Fruit fly (Drosophila melanogaster) whole organism, embryonic: Measurements from ENCODE around the gene Psa.

Source experiments
- Antp ChIP-seq: fragments of 200-800 bp; sonication (Bioruptor generic); optimal IDR thresholded peaks from 3 replicates; lab custom pipeline; 2016; ENCODE audit warnings: missing biosample characterization, missing genetic modification characterization
- CG10267 ChIP-seq: fragments of 200-800 bp; sonication (Bioruptor generic); optimal IDR thresholded peaks from 2 replicates; lab custom pipeline; 2018; ENCODE audit warnings: missing biosample characterization, mild to moderate bottlenecking, missing genetic modification characterization, moderate library complexity
- CG10462 ChIP-seq: fragments of 200-800 bp; sonication (Bioruptor generic); optimal IDR thresholded peaks from 2 replicates; lab custom pipeline; 2016; ENCODE audit warnings: missing biosample characterization, missing genetic modification characterization
- CG10979 ChIP-seq: fragments of 200-800 bp; sonication (Bioruptor generic); optimal IDR thresholded peaks from 2 replicates; lab custom pipeline; 2018; ENCODE audit warnings: missing biosample characterization, mild to moderate bottlenecking, missing genetic modification characterization, moderate library complexity
- CG11247 ChIP-seq: fragments of 200-800 bp; sonication (Bioruptor generic); IDR thresholded peaks from 2 replicates; pipeline ENCODE4 v1.3.6; 2022; ENCODE audit warnings: missing biosample characterization, missing genetic modification characterization
- CG11456 ChIP-seq: fragments of 200-800 bp; sonication (Bioruptor generic); IDR thresholded peaks from 3 replicates; pipeline ENCODE4 v1.3.6; 2022; ENCODE audit warnings: missing biosample characterization, missing genetic modification characterization
- CG12104 ChIP-seq: fragments of 200-800 bp; sonication (Bioruptor generic); optimal IDR thresholded peaks from 3 replicates; lab custom pipeline; 2016; ENCODE audit warnings: missing biosample characterization, missing genetic modification characterization
- CG12659 ChIP-seq: fragments of 200-800 bp; sonication (Bioruptor generic); optimal IDR thresholded peaks from 3 replicates; lab custom pipeline; 2017; ENCODE audit warnings: mild to moderate bottlenecking, missing biosample characterization, missing genetic modification reagents, missing genetic modification characterization
- CG16779 ChIP-seq: fragments of 200-800 bp; sonication (Bioruptor generic); IDR thresholded peaks from 2 replicates; pipeline ENCODE4 v1.3.6; 2022; ENCODE audit warnings: missing biosample characterization, missing genetic modification characterization
- CG17612 ChIP-seq: fragments of 200-800 bp; sonication (Bioruptor generic); IDR thresholded peaks from 2 replicates; pipeline ENCODE4 v1.3.6; 2022; ENCODE audit warnings: missing biosample characterization, missing genetic modification characterization
- CG17829 ChIP-seq: fragments of 200-800 bp; optimal IDR thresholded peaks from 2 replicates; lab custom pipeline; 2019; ENCODE audit warnings: missing biosample characterization, mild to moderate bottlenecking, missing genetic modification characterization, moderate library complexity
- CG2116 ChIP-seq: fragments of 200-800 bp; sonication (Bioruptor generic); optimal IDR thresholded peaks from 3 replicates; lab custom pipeline; 2018; ENCODE audit warnings: missing biosample characterization, mild to moderate bottlenecking, missing genetic modification characterization
- CG4404 ChIP-seq: fragments of 200-800 bp; sonication (Bioruptor generic); IDR thresholded peaks from 2 replicates; pipeline ENCODE4 v1.3.6; 2022; ENCODE audit warnings: missing biosample characterization, missing genetic modification characterization
- CG4617 ChIP-seq: fragments of 200-800 bp; sonication (Bioruptor generic); optimal IDR thresholded peaks from 3 replicates; lab custom pipeline; 2016; ENCODE audit warnings: missing biosample characterization, missing genetic modification characterization, borderline replicate concordance
- CG4820 ChIP-seq: fragments of 200-800 bp; sonication (Bioruptor generic); optimal IDR thresholded peaks from 3 replicates; lab custom pipeline; 2016; ENCODE audit warnings: missing biosample characterization, missing genetic modification characterization
- CG6175 ChIP-seq: fragments of 200-800 bp; sonication (Bioruptor generic); IDR thresholded peaks from 3 replicates; pipeline ENCODE4 v1.3.6; 2022; ENCODE audit warnings: missing biosample characterization, missing genetic modification characterization
- CG6272 ChIP-seq: fragments of 200-800 bp; sonication (Bioruptor generic); IDR thresholded peaks from 2 replicates; pipeline ENCODE4 v1.3.6; 2022; ENCODE audit warnings: missing biosample characterization, missing genetic modification characterization
- CG6854 ChIP-seq: fragments of 200-800 bp; sonication (Bioruptor generic); optimal IDR thresholded peaks from 3 replicates; lab custom pipeline; 2017; ENCODE audit warnings: missing biosample characterization, mild to moderate bottlenecking, missing genetic modification characterization
- CG7839 ChIP-seq: fragments of 200-800 bp; sonication (Bioruptor generic); optimal IDR thresholded peaks from 3 replicates; lab custom pipeline; 2018; ENCODE audit warnings: missing biosample characterization, mild to moderate bottlenecking, missing genetic modification characterization, moderate library complexity
- CG8281 ChIP-seq: fragments of 200-800 bp; sonication (Bioruptor generic); optimal IDR thresholded peaks from 2 replicates; lab custom pipeline; 2018; ENCODE audit warnings: missing biosample characterization, mild to moderate bottlenecking, missing genetic modification characterization, moderate library complexity
- CG8924 ChIP-seq: fragments of 200-800 bp; optimal IDR thresholded peaks from 3 replicates; lab custom pipeline; 2019; ENCODE audit warnings: missing biosample characterization, mild to moderate bottlenecking, missing genetic modification characterization, moderate library complexity
- CG9932 ChIP-seq: fragments of 200-800 bp; sonication (Bioruptor generic); IDR thresholded peaks from 2 replicates; pipeline ENCODE4 v1.3.6; 2022; ENCODE audit warnings: missing biosample characterization, missing genetic modification characterization
- CTCF ChIP-seq: fragments of 200-800 bp; sonication (Bioruptor generic); optimal IDR thresholded peaks from 2 replicates; lab custom pipeline; 2017; ENCODE audit warnings: missing biosample characterization, mild to moderate bottlenecking, missing genetic modification characterization, moderate library complexity
- CrebB ChIP-seq: fragments of 200-800 bp; sonication (Bioruptor generic); optimal IDR thresholded peaks from 3 replicates; lab custom pipeline; 2018; ENCODE audit warnings: missing biosample characterization, mild to moderate bottlenecking, missing genetic modification characterization
- Dfd ChIP-seq, 2 experiments: fragments of >200 bp; optimal IDR thresholded peaks; 2 replicates each; lab custom pipeline; 2017; ENCODE audit warnings: missing biosample characterization in 2 of 2, missing genetic modification characterization in 2 of 2
- E2f2 ChIP-seq: fragments of 200-800 bp; sonication (Bioruptor generic); IDR thresholded peaks from 2 replicates; pipeline ENCODE4 v1.3.6; 2022; ENCODE audit warnings: missing biosample characterization, missing genetic modification characterization
- Eip74EF ChIP-seq, 2 experiments: fragments of 200-800 bp in 1 of 2; fragments of >200 bp in 1 of 2; sonication (Bioruptor generic) in 1 of 2; optimal IDR thresholded peaks; 2 replicates each; lab custom pipeline; 2017 to 2019; ENCODE audit warnings: missing biosample characterization in 2 of 2, missing genetic modification characterization in 2 of 2, mild to moderate bottlenecking in 1 of 2, moderate library complexity in 1 of 2
- Ets97D ChIP-seq: fragments of 200-800 bp; sonication (Bioruptor generic); optimal IDR thresholded peaks from 3 replicates; lab custom pipeline; 2016; ENCODE audit warnings: missing biosample characterization, missing genetic modification characterization
- GATAe ChIP-seq: fragments of 200-800 bp; sonication (Bioruptor generic); conservative IDR thresholded peaks from 2 replicates; pipeline ENCODE4 v1.3.6; 2022; ENCODE audit warnings: missing biosample characterization, missing genetic modification characterization
- HLH4C ChIP-seq: fragments of 200-800 bp; sonication (Bioruptor generic); IDR thresholded peaks from 3 replicates; pipeline ENCODE4 v1.3.6; 2022; ENCODE audit warnings: missing biosample characterization, missing genetic modification characterization; ENCODE audit not compliant: partially characterized antibody
- HLH54F ChIP-seq: fragments of 200-800 bp; sonication (Bioruptor generic); optimal IDR thresholded peaks from 3 replicates; lab custom pipeline; 2016; ENCODE audit warnings: missing biosample characterization, missing genetic modification characterization
- Lhr ChIP-seq: fragments of 200-800 bp; sonication (Bioruptor generic); optimal IDR thresholded peaks from 3 replicates; lab custom pipeline; 2017; ENCODE audit warnings: mild to moderate bottlenecking, missing biosample characterization, missing genetic modification reagents, missing genetic modification characterization
- Med ChIP-seq: fragments of 200-800 bp; sonication (Bioruptor generic); peaks from one replicate; lab custom pipeline; 2016; ENCODE audit warnings: missing biosample characterization, missing genetic modification characterization, mild to moderate bottlenecking, inconsistent platforms, moderate library complexity
- Myb ChIP-seq: fragments of 200-800 bp; sonication (Bioruptor generic); optimal IDR thresholded peaks from 2 replicates; lab custom pipeline; 2016; ENCODE audit warnings: missing biosample characterization, missing genetic modification characterization
- NFAT ChIP-seq: fragments of 200-800 bp; sonication (Bioruptor generic); IDR thresholded peaks from 2 replicates; pipeline ENCODE4 v1.3.6; 2022; ENCODE audit warnings: missing biosample characterization, missing genetic modification characterization
- Nf-YA ChIP-seq: fragments of 200-800 bp; sonication (Bioruptor generic); IDR thresholded peaks from 2 replicates; pipeline ENCODE4 v1.3.6; 2022; ENCODE audit warnings: missing biosample characterization, missing genetic modification characterization
- Sry-δ ChIP-seq: fragments of 200-800 bp; sonication (Bioruptor generic); optimal IDR thresholded peaks from 2 replicates; lab custom pipeline; 2016; ENCODE audit warnings: missing biosample characterization, missing genetic modification characterization
- ap ChIP-seq: fragments of 200-800 bp; sonication (Bioruptor generic); IDR thresholded peaks from 2 replicates; pipeline ENCODE4 v1.3.6; 2022; ENCODE audit warnings: missing biosample characterization, missing genetic modification characterization
- bcd ChIP-seq: fragments of 200-800 bp; sonication (Bioruptor generic); optimal IDR thresholded peaks from 2 replicates; lab custom pipeline; 2017; ENCODE audit warnings: missing biosample characterization, mild to moderate bottlenecking, missing genetic modification characterization
- croc ChIP-seq: fragments of 200-800 bp; sonication (Bioruptor generic); conservative IDR thresholded peaks from 3 replicates; pipeline ENCODE4 v1.3.6; 2022; ENCODE audit warnings: missing biosample characterization, missing genetic modification characterization
- crol ChIP-seq: fragments of 200-800 bp; sonication (Bioruptor generic); IDR thresholded peaks from 2 replicates; pipeline ENCODE4 v1.3.6; 2022; ENCODE audit warnings: missing biosample characterization, missing genetic modification characterization
- gfzf ChIP-seq: fragments of 200-800 bp; sonication (Bioruptor generic); optimal IDR thresholded peaks from 2 replicates; lab custom pipeline; 2016; ENCODE audit warnings: missing biosample characterization, mild to moderate bottlenecking, missing genetic modification characterization, moderate library complexity
- gro ChIP-seq: fragments of 200-800 bp; sonication (Bioruptor generic); optimal IDR thresholded peaks from 2 replicates; lab custom pipeline; 2016; ENCODE audit warnings: missing biosample characterization, missing genetic modification characterization
- ken ChIP-seq: fragments of 200-800 bp; sonication (Bioruptor generic); IDR thresholded peaks from 3 replicates; pipeline ENCODE4 v1.3.6; 2022; ENCODE audit warnings: missing biosample characterization, missing genetic modification characterization
- phol ChIP-seq: fragments of 200-800 bp; sonication (Bioruptor generic); optimal IDR thresholded peaks from 3 replicates; lab custom pipeline; 2018; ENCODE audit warnings: missing biosample characterization, mild to moderate bottlenecking, missing genetic modification characterization, moderate library complexity
- pzg ChIP-seq: fragments of 200-800 bp; sonication (Bioruptor generic); optimal IDR thresholded peaks from 3 replicates; lab custom pipeline; 2018; ENCODE audit warnings: missing biosample characterization, mild to moderate bottlenecking, missing genetic modification characterization, moderate library complexity
- ranshi ChIP-seq: fragments of 200-800 bp; sonication (Bioruptor generic); IDR thresholded peaks from 2 replicates; pipeline ENCODE4 v1.3.6; 2022; ENCODE audit warnings: missing biosample characterization, missing genetic modification characterization
- sisA ChIP-seq: fragments of 200-800 bp; sonication (Bioruptor generic); IDR thresholded peaks from 2 replicates; pipeline ENCODE4 v1.3.6; 2022; ENCODE audit warnings: missing biosample characterization, missing genetic modification characterization
- sob ChIP-seq: fragments of 200-800 bp; sonication (Bioruptor generic); IDR thresholded peaks from 2 replicates; pipeline ENCODE4 v1.3.6; 2022; ENCODE audit warnings: missing biosample characterization, missing genetic modification characterization
- ssp ChIP-seq: fragments of 200-800 bp; sonication (Bioruptor generic); IDR thresholded peaks from 2 replicates; pipeline ENCODE4 v1.3.6; 2022; ENCODE audit warnings: missing biosample characterization, missing genetic modification characterization
- z ChIP-seq: fragments of 200-800 bp; sonication (Bioruptor generic); IDR thresholded peaks from 3 replicates; pipeline ENCODE4 v1.3.6; 2022; ENCODE audit warnings: missing biosample characterization, missing genetic modification characterization

Gene Psa

dm6 chr3L:1533699-1534431, 31.2 kb downstream of the Psa start, which contains the start of gene Iml1 (continued):
- TF ChIP-seq Ets97D (GFP tag; lab: Kevin White, UChicago), result peak; percentile 27
- peak; percentile 63 for TF ChIP-seq sob (GFP tag; lab: Robert Waterston, UW)
- TF ChIP-seq CG9932 (GFP tag; lab: Robert Waterston, UW), result peak; percentile 79
- peak; percentile 7 for TF ChIP-seq CG12104 (GFP tag; lab: Kevin White, UChicago)
- TF ChIP-seq Lhr (GFP tag; lab: Kevin White, UChicago), result no peak
- no peak for TF ChIP-seq crol
- peak; percentile 56 for TF ChIP-seq sisA (GFP tag; lab: Robert Waterston, UW)
- peak; percentile 60 for TF ChIP-seq CG8924
- TF ChIP-seq Nf-YA (GFP tag; lab: Robert Waterston, UW), result no peak
- TF ChIP-seq pzg (GFP tag; lab: Kevin White, UChicago), result peak; percentile 23
- peak; percentile 58 for TF ChIP-seq gfzf (GFP tag; lab: Kevin White, UChicago)
- no peak for TF ChIP-seq Eip74EF (GFP tag; optimal IDR thresholded peaks at IDR 0.05; lab: Kevin White, UChicago)
- TF ChIP-seq Myb (GFP tag; lab: Kevin White, UChicago), result peak; percentile 52
- TF ChIP-seq HLH4C (GFP tag; lab: Robert Waterston, UW), result no peak
- TF ChIP-seq CG4820 (GFP tag; lab: Kevin White, UChicago), result peak; percentile 27
- TF ChIP-seq CG4617 (GFP tag; lab: Kevin White, UChicago), result peak; percentile 44
- TF ChIP-seq CG10979, result peak; percentile 24
- no peak for TF ChIP-seq E2f2
- TF ChIP-seq Med (GFP tag; lab: Kevin White, UChicago), result peak; percentile 74
- TF ChIP-seq CrebB (tag; lab: Kevin White, UChicago), result no peak
- TF ChIP-seq CG17612 (GFP tag; lab: Robert Waterston, UW), result no peak
- 0 out of 3 replicates have a peak, but pooled peaks have one; percentile 23 for TF ChIP-seq ken
- no peak for TF ChIP-seq Sry-δ
- TF ChIP-seq ap (GFP tag; lab: Robert Waterston, UW), result peak; percentile 21; the same call in 1 of the 2 replicates
- no peak for TF ChIP-seq CG16779
- TF ChIP-seq CG11247 (GFP tag; lab: Robert Waterston, UW), result peak; percentile 50
- peak; percentile 47 for TF ChIP-seq CG10267 (tag; lab: Kevin White, UChicago)
- no peak for TF ChIP-seq CG8281
- no peak for TF ChIP-seq gro (GFP tag; lab: Kevin White, UChicago)
- TF ChIP-seq HLH54F, result peak; percentile 6
- TF ChIP-seq CTCF, result no peak
- TF ChIP-seq CG11456 (GFP tag; lab: Robert Waterston, UW), result peak; percentile 72
- TF ChIP-seq z, result no peak
- TF ChIP-seq CG17829 (tag; lab: Kevin White, UChicago), result peak; percentile 58
- TF ChIP-seq CG2116 (GFP tag; lab: Kevin White, UChicago), result peak; percentile 44
- TF ChIP-seq phol, result peak; percentile 52
- peak; percentile 37 for TF ChIP-seq ssp (GFP tag; lab: Robert Waterston, UW)
- TF ChIP-seq croc (GFP tag; lab: Robert Waterston, UW), result no peak
- peak; percentile 41; the same call in 1 of the 2 replicates for TF ChIP-seq CG4404 (GFP tag; lab: Robert Waterston, UW)
- peak; percentile 30 for TF ChIP-seq CG12659 (GFP tag; lab: Kevin White, UChicago)
- peak; percentile 40 for TF ChIP-seq Antp (GFP tag; lab: Kevin White, UChicago)
- peak; percentile 63 for TF ChIP-seq CG6272
- TF ChIP-seq NFAT, result peak; percentile 54
- TF ChIP-seq CG6854 (GFP tag; lab: Kevin White, UChicago), result no peak
- no peak for TF ChIP-seq CG7839 (tag; lab: Kevin White, UChicago)
- no peak for TF ChIP-seq GATAe (GFP tag; lab: Robert Waterston, UW)
- no peak for TF ChIP-seq Dfd (GFP tag; optimal IDR thresholded peaks at IDR 0.05; lab: Kevin White, UChicago)
- 0 out of 2 replicates have a peak, but pooled peaks have one; percentile 15 for TF ChIP-seq ranshi (GFP tag; lab: Robert Waterston, UW)
- TF ChIP-seq CG10462 (GFP tag; lab: Kevin White, UChicago), result no peak
- TF ChIP-seq bcd (GFP tag; lab: Kevin White, UChicago), result no peak
- no peak for TF ChIP-seq CG6175 (GFP tag; lab: Robert Waterston, UW)
